Worm (Caenorhabditis elegans) whole organism, L4/young adult: ENCODE data around the gene ZC506.1.

Experiments
- W03F9.2 ChIP-seq: fragments of 150-350 bp; optimal IDR thresholded peaks from 2 replicates; lab custom pipeline; 2014; ENCODE audit warnings: missing biosample characterization, missing genetic modification characterization
- dao-5 ChIP-seq: sonication (generic microtip); optimal IDR thresholded peaks from 2 replicates; lab custom pipeline; 2016; ENCODE audit warnings: missing genotype, missing genetic modification characterization, moderate library complexity, missing compliant biosample characterization
- him-1 ChIP-seq: sonication (generic microtip); optimal IDR thresholded peaks from 2 replicates; lab custom pipeline; 2016; ENCODE audit warnings: missing genotype, missing genetic modification reagents, missing genetic modification characterization, missing compliant biosample characterization

The ZC506.1 gene

ce11 chrX:9999192-9999591, 40.4 kb downstream of the ZC506.1 start, which contains the start of gene grk-1:
Gene grk-1, minus strand, starts transcription at chrX:9999208.
- no peak for TF ChIP-seq dao-5 (tag; lab: Kevin White, UChicago)

ce11 chrX:9999599-10000201, 40.9 kb downstream of the ZC506.1 start:
- TF ChIP-seq him-1 (tag; lab: Kevin White, UChicago) (peak; percentile 70), dao-5 (tag; lab: Kevin White, UChicago) (no peak), W03F9.2 (tag; lab: Kevin White, UChicago) (peak; percentile 39)

ce11 chrX:10000635-10001034, 41.9 kb downstream of the ZC506.1 start, which contains the start of gene F19C6.2:
Gene F19C6.2, plus strand, starts transcription at chrX:10000935.
- TF ChIP-seq W03F9.2 (tag; lab: Kevin White, UChicago), result no peak
- TF ChIP-seq him-1 (tag; lab: Kevin White, UChicago), result no peak
- TF ChIP-seq dao-5 (tag; lab: Kevin White, UChicago), result no peak

- TF ChIP-seq W03F9.2 (tag; lab: Kevin White, UChicago) (no peak), him-1 (tag; lab: Kevin White, UChicago) (no peak), dao-5 (tag; lab: Kevin White, UChicago) (no peak)
Observed at ce11 chrX:10008664-10009063, 49.9 kb downstream of the ZC506.1 start, which contains the start of gene F19C6.3. Gene F19C6.3, minus strand, starts transcription at chrX:10008764.

ce11 chrX:10009985-10010384, 51.2 kb downstream of the ZC506.1 start:
- TF ChIP-seq W03F9.2 (tag; lab: Kevin White, UChicago) (no peak), him-1 (tag; lab: Kevin White, UChicago) (no peak), dao-5 (tag; lab: Kevin White, UChicago) (no peak)
